Fruit fly (Drosophila melanogaster) whole organism, adult: Measurements from ENCODE around the gene CG33669.
A peak's percentile ranks its signal among the peaks of the same experiment; 100 is the strongest.

Experiments used
- CG11617 ChIP-seq: fragments of 200-800 bp; sonication (Bioruptor generic); optimal IDR thresholded peaks from 2 replicates; lab custom pipeline; 2017; ENCODE audit warnings: mild to moderate bottlenecking, missing biosample characterization, missing genetic modification reagents, missing genetic modification characterization
- CG12768 ChIP-seq: fragments of 200-800 bp; sonication (Bioruptor generic); optimal IDR thresholded peaks from 2 replicates; lab custom pipeline; 2017; ENCODE audit warnings: missing biosample characterization, missing genetic modification characterization, mild to moderate bottlenecking, moderate library complexity, missing genetic modification reagents
- CG14711 ChIP-seq: fragments of 200-800 bp; sonication (Bioruptor generic); optimal IDR thresholded peaks from 2 replicates; lab custom pipeline; 2018; ENCODE audit warnings: missing biosample characterization, mild to moderate bottlenecking, missing genetic modification characterization, moderate library complexity
- CG1620 ChIP-seq: fragments of 200-800 bp; sonication (Bioruptor generic); optimal IDR thresholded peaks from 2 replicates; lab custom pipeline; 2016; ENCODE audit warnings: missing biosample characterization, missing genetic modification characterization
- CG33017 ChIP-seq: fragments of 200-800 bp; sonication (Bioruptor generic); optimal IDR thresholded peaks from 2 replicates; lab custom pipeline; 2018; ENCODE audit warnings: missing biosample characterization, mild to moderate bottlenecking, missing genetic modification characterization, moderate library complexity
- CG5204 ChIP-seq: fragments of 200-800 bp; sonication (Bioruptor generic); optimal IDR thresholded peaks from 2 replicates; lab custom pipeline; 2016; ENCODE audit warnings: missing biosample characterization, missing genetic modification characterization
- CG7045 ChIP-seq: fragments of 200-800 bp; sonication (Bioruptor generic); optimal IDR thresholded peaks from 2 replicates; lab custom pipeline; 2017; ENCODE audit warnings: missing biosample characterization, mild to moderate bottlenecking, missing genetic modification characterization
- CG7101 ChIP-seq: fragments of 200-800 bp; sonication (Bioruptor generic); optimal IDR thresholded peaks from 2 replicates; lab custom pipeline; 2018; ENCODE audit warnings: missing biosample characterization, mild to moderate bottlenecking, missing genetic modification characterization, moderate library complexity
- Clk ChIP-seq: fragments of 200-800 bp; sonication (Bioruptor generic); optimal IDR thresholded peaks from 2 replicates; lab custom pipeline; 2017; ENCODE audit warnings: missing biosample characterization, missing genetic modification characterization
- Crg-1 ChIP-seq: fragments of 200-800 bp; sonication (Bioruptor generic); optimal IDR thresholded peaks from 2 replicates; lab custom pipeline; 2016; ENCODE audit warnings: missing biosample characterization, missing genetic modification characterization
- Hr96 ChIP-seq: fragments of 200-800 bp; sonication (Bioruptor generic); optimal IDR thresholded peaks from 2 replicates; lab custom pipeline; 2016; ENCODE audit warnings: missing biosample characterization, missing genetic modification characterization
- Mnt ChIP-seq: fragments of 200-800 bp; sonication (Bioruptor generic); optimal IDR thresholded peaks from 2 replicates; lab custom pipeline; 2016; ENCODE audit warnings: missing biosample characterization, mild to moderate bottlenecking, missing genetic modification characterization
- bab1 ChIP-seq: fragments of 200-800 bp; sonication (Bioruptor generic); optimal IDR thresholded peaks from 3 replicates; lab custom pipeline; 2019; ENCODE audit warnings: missing biosample characterization, mild to moderate bottlenecking, missing genetic modification characterization, moderate library complexity
- cic ChIP-seq: fragments of 200-800 bp; sonication (Bioruptor generic); optimal IDR thresholded peaks from 2 replicates; lab custom pipeline; 2017; ENCODE audit warnings: missing biosample characterization, mild to moderate bottlenecking, missing genetic modification characterization, moderate library complexity
- cnc ChIP-seq, 2 experiments: fragments of >200 bp; optimal IDR thresholded peaks; 2 replicates each; lab custom pipeline; 2017
- kay ChIP-seq: fragments of 200-800 bp; sonication (Bioruptor generic); peaks from one replicate; lab custom pipeline; 2016; ENCODE audit warnings: missing biosample characterization, missing genetic modification characterization, borderline replicate concordance
- ovo ChIP-seq: fragments of 200-800 bp; sonication (Bioruptor generic); optimal IDR thresholded peaks from 2 replicates; lab custom pipeline; 2016; ENCODE audit warnings: missing biosample characterization, missing genetic modification characterization
- pad ChIP-seq: fragments of 200-800 bp; sonication (Bioruptor generic); optimal IDR thresholded peaks from 3 replicates; lab custom pipeline; 2017; ENCODE audit warnings: missing biosample characterization, missing genetic modification characterization, mild to moderate bottlenecking, moderate library complexity, missing genetic modification reagents
- tj ChIP-seq: fragments of 200-800 bp; sonication (Bioruptor generic); optimal IDR thresholded peaks from 3 replicates; lab custom pipeline; 2017; ENCODE audit warnings: missing biosample characterization, mild to moderate bottlenecking, missing genetic modification characterization, moderate library complexity
- toe ChIP-seq: fragments of 200-800 bp; sonication (Bioruptor generic); optimal IDR thresholded peaks from 2 replicates; lab custom pipeline; 2016; ENCODE audit warnings: missing biosample characterization, missing genetic modification characterization

Gene CG33669

dm6 chrX:6365632-6366356 is 34.1 kb downstream of the CG33669 start, which contains the start of the genes swa and Marf:
swa (minus strand) TSS chrX:6365708.
Marf (plus strand) TSS chrX:6365949.
- TF ChIP-seq kay (GFP tag; lab: Kevin White, UChicago) = peak; percentile 88
- TF ChIP-seq CG11617 (GFP tag; lab: Kevin White, UChicago) = no peak
- TF ChIP-seq Crg-1 (GFP tag; lab: Kevin White, UChicago) = no peak

dm6 chrX:6361215-6361614 is 38.7 kb downstream of the CG33669 start:
- TF ChIP-seq cnc (optimal IDR thresholded peaks at IDR 0.05; lab: Kevin White, UChicago) (no peak), CG1620 (GFP tag; lab: Kevin White, UChicago) (no peak), CG7101 (tag; lab: Kevin White, UChicago) (no peak), CG12768 (GFP tag; lab: Kevin White, UChicago) (no peak), bab1 (GFP tag; lab: Kevin White, UChicago) (no peak), kay (GFP tag; lab: Kevin White, UChicago) (no peak), CG7045 (GFP tag; lab: Kevin White, UChicago) (no peak), Mnt (GFP tag; lab: Kevin White, UChicago) (no peak), CG5204 (GFP tag; lab: Kevin White, UChicago) (no peak), Crg-1 (GFP tag; lab: Kevin White, UChicago) (no peak), toe (GFP tag; lab: Kevin White, UChicago) (no peak), CG33017 (tag; lab: Kevin White, UChicago) (no peak), CG11617 (GFP tag; lab: Kevin White, UChicago) (no peak)

- peak; percentile 12 for TF ChIP-seq tj (GFP tag; lab: Kevin White, UChicago)
- no peak for TF ChIP-seq CG14711 (tag; lab: Kevin White, UChicago)
- no peak for TF ChIP-seq bab1 (GFP tag; lab: Kevin White, UChicago)
- TF ChIP-seq CG12768 (GFP tag; lab: Kevin White, UChicago) = no peak
- TF ChIP-seq Crg-1 (GFP tag; lab: Kevin White, UChicago) = no peak
- TF ChIP-seq CG5204 (GFP tag; lab: Kevin White, UChicago) = no peak
- TF ChIP-seq ovo (GFP tag; lab: Kevin White, UChicago) = no peak
- TF ChIP-seq CG1620 (GFP tag; lab: Kevin White, UChicago) = no peak
- peak; percentile 75 for TF ChIP-seq kay (GFP tag; lab: Kevin White, UChicago)
- no peak for TF ChIP-seq CG33017 (tag; lab: Kevin White, UChicago)
- TF ChIP-seq Hr96 (GFP tag; lab: Kevin White, UChicago) = no peak
- no peak for TF ChIP-seq pad
These were observed 41.7 kb downstream of the CG33669 start for dm6 chrX:6358198-6358597.

dm6 chrX:6357456-6358007 is 42.4 kb downstream of the CG33669 start:
- TF ChIP-seq ovo (GFP tag; lab: Kevin White, UChicago) (no peak), CG11617 (GFP tag; lab: Kevin White, UChicago) (no peak), pad (no peak), CG14711 (tag; lab: Kevin White, UChicago) (no peak), bab1 (GFP tag; lab: Kevin White, UChicago) (no peak), cic (GFP tag; lab: Kevin White, UChicago) (peak; percentile 26), CG5204 (GFP tag; lab: Kevin White, UChicago) (no peak), Mnt (GFP tag; lab: Kevin White, UChicago) (no peak), Crg-1 (GFP tag; lab: Kevin White, UChicago) (no peak), CG1620 (GFP tag; lab: Kevin White, UChicago) (no peak), CG7045 (GFP tag; lab: Kevin White, UChicago) (no peak), CG7101 (tag; lab: Kevin White, UChicago) (peak; percentile 35), CG33017 (tag; lab: Kevin White, UChicago) (no peak), Clk (no peak), CG12768 (GFP tag; lab: Kevin White, UChicago) (peak; percentile 55), tj (GFP tag; lab: Kevin White, UChicago) (no peak), toe (GFP tag; lab: Kevin White, UChicago) (no peak), kay (GFP tag; lab: Kevin White, UChicago) (no peak)

dm6 chrX:6356748-6357397 is 43.0 kb downstream of the CG33669 start:
- TF ChIP-seq cic (GFP tag; lab: Kevin White, UChicago) (peak; percentile 77), pad (no peak), Crg-1 (GFP tag; lab: Kevin White, UChicago) (no peak), CG12768 (GFP tag; lab: Kevin White, UChicago) (no peak), CG5204 (GFP tag; lab: Kevin White, UChicago) (no peak), toe (GFP tag; lab: Kevin White, UChicago) (no peak), CG1620 (GFP tag; lab: Kevin White, UChicago) (no peak), bab1 (GFP tag; lab: Kevin White, UChicago) (no peak), CG7045 (GFP tag; lab: Kevin White, UChicago) (no peak), ovo (GFP tag; lab: Kevin White, UChicago) (peak; percentile 7), CG33017 (tag; lab: Kevin White, UChicago) (no peak), Clk (no peak), CG11617 (GFP tag; lab: Kevin White, UChicago) (no peak), cnc (optimal IDR thresholded peaks at IDR 0.05; lab: Kevin White, UChicago) (no peak), CG14711 (tag; lab: Kevin White, UChicago) (no peak), Hr96 (GFP tag; lab: Kevin White, UChicago) (no peak), kay (GFP tag; lab: Kevin White, UChicago) (no peak), tj (GFP tag; lab: Kevin White, UChicago) (peak; percentile 23), Mnt (GFP tag; lab: Kevin White, UChicago) (no peak), CG7101 (tag; lab: Kevin White, UChicago) (no peak)
